Worm (Caenorhabditis elegans): ENCODE results near the gene fbxc-27.

DNA sequence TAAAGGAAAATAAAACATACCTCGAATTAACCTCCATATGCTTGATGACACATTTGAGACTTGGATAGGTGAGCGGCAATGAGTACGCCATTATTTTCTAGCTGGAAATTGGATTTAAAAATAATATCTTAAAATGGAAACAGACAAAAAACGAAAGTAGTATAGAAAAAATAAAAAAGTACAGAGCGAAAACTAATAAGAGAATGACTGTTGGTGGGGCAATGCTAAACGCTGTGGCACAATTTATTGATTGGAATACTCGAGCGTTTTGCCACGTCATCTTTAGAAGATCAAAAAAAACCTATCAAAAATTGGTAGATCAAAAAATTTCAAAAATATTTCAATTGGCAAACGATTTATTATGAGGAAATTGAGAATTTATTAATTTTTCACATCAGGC is 38.5 kb downstream of the fbxc-27 start, which contains the start of gene fbxc-32:
- TF ChIP-seq nhr-10 (tag; optimal IDR thresholded peaks at IDR 0.05): no peak
- no peak for TF ChIP-seq ceh-82 (tag; optimal IDR thresholded peaks at IDR 0.05)
- TF ChIP-seq mbf-1 (tag; optimal IDR thresholded peaks at IDR 0.05): no peak
- no peak for TF ChIP-seq aly-2 (tag; optimal IDR thresholded peaks at IDR 0.05)
- no peak for TF ChIP-seq nhr-77 (tag; optimal IDR thresholded peaks at IDR 0.05)

Data from whole organism, L2 larva.